Fruit fly (Drosophila melanogaster) whole organism, larva: ENCODE data around the gene Pcd.

Experiments used
- noc ChIP-seq: fragments of 200-800 bp; sonication (Bioruptor generic); optimal IDR thresholded peaks from 3 replicates; lab custom pipeline; 2019; ENCODE audit warnings: missing biosample characterization, mild to moderate bottlenecking, missing genetic modification characterization, moderate library complexity

The Pcd gene

DNA sequence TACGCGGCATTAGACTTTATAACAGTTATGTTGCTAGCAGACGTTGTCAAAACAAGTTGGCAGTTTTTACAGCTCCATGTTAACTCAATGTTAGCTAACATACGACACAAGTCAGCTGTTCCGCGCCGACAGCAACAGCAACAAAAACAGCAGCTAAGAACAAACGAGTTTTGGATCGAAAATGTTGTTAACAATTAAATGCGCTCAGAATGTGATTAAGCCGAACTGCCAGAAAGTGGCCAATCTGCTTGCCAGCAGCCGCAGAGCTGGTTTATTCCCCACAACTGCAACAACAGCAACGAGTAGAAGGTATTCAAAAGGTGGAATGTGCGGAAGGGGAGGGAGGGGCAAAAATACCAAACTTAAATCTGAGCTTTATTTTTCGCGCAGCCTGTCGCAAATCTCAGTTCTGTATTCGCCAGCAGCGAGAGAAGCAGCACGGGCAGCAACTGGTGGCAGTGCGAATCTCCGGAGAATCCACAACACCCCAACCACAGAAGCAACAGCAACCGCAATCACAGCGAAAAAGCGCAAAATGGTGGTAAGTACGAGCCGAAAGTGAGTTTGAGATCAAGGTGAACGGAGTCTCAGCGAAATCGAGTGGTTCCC, at the start of gene Pcd:
TSS of gene Pcd (plus strand) at position 116 of the 609 bp plus-strand sequence.
- TF ChIP-seq noc (tag; lab: Kevin White, UChicago), result no peak

DNA sequence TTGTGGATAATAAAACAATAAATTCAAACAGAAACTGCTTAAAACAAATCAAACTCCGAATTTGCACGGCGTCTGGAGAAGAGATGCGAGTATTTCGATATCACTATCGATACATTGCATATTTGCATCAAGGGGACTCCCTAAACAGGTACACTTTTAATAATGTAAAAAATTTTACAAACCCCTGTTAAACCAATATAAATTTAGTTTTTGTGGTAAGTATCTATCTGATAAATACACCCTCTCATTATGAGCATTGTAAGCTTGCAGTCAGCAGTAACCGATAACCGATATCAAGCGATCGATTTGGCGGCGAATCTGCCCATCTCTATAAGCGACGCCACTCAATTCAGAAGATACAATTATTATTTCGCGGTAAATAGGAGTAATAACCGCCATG, 47.6 kb upstream of the Pcd start, which contains the start of the genes Bub3 and Cap-D2:
TSS of gene Bub3 (minus strand) at position 89 of the 400 bp plus-strand sequence.
TSS of gene Cap-D2 (plus strand) at position 319 of the 400 bp plus-strand sequence.
- peak; percentile 10 for TF ChIP-seq noc (tag; lab: Kevin White, UChicago)

DNA sequence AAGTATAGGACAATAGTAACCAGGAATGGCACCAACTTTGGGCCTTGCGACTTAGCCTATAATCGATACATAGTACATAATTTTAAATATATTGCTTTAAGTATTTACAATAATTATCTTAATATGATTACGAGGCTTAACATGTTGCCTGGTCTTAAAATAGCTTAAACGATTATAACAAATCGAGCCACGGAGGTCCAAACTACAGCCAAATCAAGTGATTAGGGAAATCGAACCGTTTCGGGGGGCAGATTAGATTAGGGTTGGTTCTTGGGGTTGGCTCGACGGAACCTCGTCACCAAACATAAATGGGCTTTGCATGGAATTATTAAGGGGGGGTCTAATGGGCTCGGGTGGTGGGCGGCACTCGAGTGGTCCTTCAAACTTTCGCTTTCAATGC, 41.7 kb upstream of the Pcd start:
- TF ChIP-seq noc (tag; lab: Kevin White, UChicago), result no peak

DNA sequence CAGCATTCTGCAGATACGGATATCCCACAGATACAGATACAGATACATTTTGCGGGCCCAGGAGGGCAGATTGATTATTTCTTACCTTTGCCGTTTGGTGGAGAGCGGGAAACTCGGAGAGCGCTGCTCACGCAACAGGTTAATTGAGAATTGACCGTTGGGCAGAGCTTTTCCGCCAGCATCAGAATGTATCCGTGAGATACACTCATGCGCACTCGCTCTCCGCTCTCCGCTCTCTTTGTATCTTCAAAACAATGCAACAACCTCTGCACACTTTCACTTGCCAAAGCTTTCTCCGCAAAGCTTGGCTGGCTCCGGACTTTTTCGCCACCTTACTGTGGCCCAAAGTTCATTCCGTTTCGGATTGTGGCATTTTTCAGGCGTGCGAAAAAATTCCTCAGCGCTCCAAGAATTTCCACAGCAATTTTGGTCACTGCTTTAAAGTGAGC, 40.8 kb upstream of the Pcd start, which contains the start of the genes CG7582 and Gycalpha99B:
TSS of gene CG7582 (minus strand) at position 127 of the 449 bp plus-strand sequence.
TSS of gene Gycalpha99B (plus strand) at position 352 of the 449 bp plus-strand sequence.
- no peak for TF ChIP-seq noc (tag; lab: Kevin White, UChicago)

DNA sequence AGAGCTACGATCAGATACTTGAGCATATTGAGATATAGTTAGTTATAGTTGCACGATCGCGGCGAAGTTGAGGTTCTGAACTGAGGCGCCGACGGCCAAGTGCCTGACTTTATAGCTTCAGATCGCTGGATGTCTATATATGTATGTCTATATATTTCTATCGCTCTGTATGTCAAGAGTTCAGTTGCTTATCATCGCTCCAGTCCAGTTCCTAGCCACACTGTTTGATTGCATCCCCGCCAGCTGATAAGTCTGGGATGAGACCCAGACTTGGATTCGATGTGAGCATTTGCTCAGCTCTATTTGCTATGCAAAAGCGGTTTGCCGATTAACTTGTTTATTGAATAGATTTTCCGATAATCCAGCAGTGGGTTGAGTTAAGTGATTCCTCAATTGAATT, 36.3 kb upstream of the Pcd start:
- TF ChIP-seq noc (tag; lab: Kevin White, UChicago), result no peak

DNA sequence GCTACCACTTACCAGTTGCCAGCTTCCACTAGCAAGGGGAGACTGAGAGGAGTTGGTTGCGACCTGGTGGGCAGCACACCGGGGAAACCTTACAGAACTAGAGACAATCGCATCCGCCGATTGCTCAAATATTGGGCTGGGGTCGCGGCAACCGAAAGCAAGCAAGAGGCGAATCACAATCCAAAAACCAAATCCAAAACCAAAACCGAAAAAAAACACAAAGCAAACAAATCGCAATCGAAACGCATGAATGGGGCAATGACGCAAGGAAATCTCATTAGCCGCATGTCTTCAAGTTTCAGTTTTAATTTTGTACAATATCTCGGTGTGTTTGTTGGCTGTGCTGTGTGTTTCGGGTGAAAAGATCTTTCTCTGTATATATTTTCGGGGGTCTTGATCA, 33.8 kb upstream of the Pcd start, which contains the start of gene Obp99c:
TSS of gene Obp99c (minus strand) at position 101 of the 400 bp plus-strand sequence.
- no peak for TF ChIP-seq noc (tag; lab: Kevin White, UChicago)

DNA sequence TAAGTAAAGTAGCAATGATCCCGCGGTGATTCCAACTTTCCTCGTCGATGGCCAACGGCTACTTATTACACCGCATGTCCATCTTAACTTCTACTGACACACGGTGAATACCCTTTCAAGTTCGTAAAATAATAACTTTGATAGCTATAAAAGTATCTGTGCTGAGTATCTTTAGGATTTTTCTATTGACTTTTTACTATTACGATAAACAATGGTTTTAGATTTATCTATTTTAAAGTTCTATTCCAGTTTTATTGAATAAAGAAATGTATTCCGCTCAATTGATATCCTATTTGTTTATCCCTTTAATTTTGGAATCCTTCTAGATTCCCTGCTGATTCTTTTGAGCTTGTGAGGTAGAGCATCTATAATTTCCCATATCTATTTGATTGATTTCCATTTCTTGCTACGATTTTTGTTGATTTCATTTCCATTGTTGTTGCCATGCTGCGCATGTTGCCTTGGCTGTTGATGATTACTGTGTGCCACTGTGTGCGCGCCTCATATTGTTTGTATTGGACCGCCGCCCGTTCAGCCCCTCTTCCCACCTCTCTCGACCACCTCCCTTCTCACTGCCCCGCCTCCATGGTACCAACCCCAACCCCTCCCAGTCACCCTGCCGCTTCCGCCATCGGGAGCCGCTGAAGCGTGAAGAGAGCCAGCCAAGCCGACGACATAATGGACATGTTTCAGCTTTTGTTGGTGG, 33.0 kb upstream of the Pcd start:
- TF ChIP-seq noc (tag; lab: Kevin White, UChicago), result no peak

DNA sequence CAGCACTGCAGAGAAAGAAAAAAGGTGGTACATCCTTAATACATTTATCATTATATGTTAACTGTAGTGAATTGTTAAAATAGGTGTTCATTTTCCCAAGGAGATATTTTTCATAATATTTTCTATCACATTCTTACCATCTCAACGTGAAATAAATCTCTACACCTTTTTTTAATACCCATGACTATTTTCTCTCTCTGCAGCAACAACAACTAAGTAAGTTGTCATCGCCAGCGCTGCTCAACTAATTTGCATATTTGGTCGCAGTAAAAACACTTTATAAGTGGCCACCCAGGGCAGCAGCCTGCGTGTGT, 32.5 kb upstream of the Pcd start:
- no peak for TF ChIP-seq noc (tag; lab: Kevin White, UChicago)

DNA sequence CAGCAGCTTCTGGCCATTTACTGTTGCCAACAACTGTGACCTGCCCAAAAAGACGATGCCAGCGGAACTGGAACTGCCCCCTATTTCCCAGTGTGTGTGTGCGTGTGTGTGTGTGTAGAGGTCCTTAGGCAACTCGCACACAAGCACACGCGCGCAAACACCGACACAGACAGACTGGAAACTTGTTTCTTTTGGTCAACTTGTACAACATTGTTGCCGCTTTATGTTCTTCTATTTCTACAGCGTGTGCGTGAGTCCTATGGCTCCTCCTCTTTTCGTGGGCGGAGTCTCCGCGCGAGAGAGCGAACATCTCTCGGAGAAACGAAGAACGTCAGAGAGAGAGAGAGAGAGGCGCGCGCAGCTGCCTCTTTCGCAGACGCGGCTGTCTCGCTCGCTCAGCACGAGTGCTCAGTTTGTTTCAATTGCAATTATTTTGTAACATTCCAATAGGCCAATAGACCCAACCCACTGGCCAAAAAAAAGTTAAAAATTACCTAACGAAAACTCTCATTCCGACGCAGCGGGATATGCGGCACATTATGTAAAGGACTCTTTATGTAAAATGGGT, 31.9 kb upstream of the Pcd start:
- no peak for TF ChIP-seq noc (tag; lab: Kevin White, UChicago)

DNA sequence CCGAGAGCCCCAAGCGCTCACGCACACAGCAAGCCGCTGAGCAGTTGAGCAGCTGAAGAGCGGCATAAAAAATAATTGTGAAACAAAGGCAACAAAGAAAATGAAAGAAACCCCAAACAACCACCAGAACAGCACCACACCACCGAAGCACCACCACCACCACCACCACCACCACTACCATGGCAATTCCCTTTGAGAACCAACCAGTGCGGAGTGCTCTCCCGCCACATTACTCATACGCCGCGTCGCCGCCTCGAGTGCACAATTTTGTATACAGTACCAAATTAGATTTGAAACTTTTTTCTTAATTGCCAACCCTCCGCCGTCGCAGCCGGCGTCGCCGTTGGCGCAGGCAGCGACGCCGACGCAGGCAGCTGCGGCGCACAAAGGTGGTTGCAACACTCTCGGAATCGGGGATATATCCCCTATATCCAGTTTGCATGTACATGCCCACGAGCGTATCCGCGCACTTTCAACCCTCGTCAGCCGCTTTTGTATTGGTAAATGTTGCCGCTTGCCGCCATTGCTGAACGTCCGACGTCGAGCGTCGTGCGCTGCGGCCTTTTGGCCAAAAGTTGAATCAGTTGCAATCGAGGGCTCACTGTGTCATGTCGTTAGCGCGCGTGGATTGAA, 30.8 kb upstream of the Pcd start, which contains the start of gene dmrt99B:
TSS of gene dmrt99B (plus strand) at position 583 of the 633 bp plus-strand sequence.
- TF ChIP-seq noc (tag; lab: Kevin White, UChicago), result no peak

DNA sequence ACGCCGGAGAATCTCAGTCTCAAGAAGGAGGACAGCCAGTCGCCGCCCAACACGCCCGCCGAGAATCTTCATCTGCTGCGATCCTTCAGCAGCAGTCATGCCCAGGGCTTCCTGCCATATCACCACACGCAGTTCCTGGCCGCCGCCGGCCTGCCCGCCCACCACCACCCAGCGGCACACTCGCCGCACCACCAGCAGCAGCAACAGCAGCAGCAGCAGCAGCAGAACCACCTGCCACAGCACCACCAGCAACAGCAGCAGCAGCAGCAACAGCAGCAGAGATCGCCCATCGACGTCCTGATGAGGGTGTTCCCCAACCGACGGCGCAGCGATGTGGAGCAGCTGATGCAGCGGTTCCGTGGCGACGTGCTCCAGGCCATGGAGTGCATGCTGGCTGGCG, 27.2 kb upstream of the Pcd start:
- TF ChIP-seq noc (tag; lab: Kevin White, UChicago), result no peak

DNA sequence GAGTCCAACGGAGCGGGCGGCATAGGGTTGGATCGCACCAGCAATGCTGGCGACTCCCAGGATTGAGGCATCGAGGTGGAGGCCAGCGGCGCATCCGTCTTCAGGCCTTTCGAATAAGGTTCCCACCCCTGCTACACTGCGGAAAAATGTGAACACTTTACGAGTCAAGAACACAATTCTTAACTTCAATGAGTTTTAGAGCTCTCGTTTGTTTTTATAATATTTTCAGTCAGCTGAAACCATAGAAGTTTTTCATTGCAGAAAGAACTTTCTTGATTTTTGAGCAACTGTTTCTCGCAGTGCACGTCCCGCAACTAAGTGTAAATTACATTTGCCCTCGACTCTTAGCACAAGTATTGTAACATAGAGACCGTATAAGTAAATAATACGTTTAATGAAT, 26.6 kb upstream of the Pcd start:
- no peak for TF ChIP-seq noc (tag; lab: Kevin White, UChicago)

DNA sequence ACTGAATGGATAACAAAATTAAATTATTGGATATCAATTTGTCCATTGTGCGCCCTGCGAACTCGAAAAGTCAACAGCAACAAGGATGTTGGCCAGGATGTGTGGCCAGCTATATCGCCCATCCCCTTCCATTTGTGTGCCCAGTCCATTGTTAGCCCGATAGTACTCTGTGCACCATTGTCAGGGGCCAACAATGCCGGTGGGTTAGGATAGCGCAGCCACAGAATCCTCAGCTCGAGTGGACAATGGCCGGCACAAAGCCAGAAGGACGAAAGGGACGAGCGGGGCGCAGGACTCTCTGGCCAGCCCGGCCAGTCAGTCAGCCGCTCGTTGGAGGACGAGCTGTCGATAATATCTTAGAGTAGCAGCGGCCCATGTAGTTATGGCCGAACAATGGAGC, 25.1 kb upstream of the Pcd start:
- TF ChIP-seq noc (tag; lab: Kevin White, UChicago), result no peak

DNA sequence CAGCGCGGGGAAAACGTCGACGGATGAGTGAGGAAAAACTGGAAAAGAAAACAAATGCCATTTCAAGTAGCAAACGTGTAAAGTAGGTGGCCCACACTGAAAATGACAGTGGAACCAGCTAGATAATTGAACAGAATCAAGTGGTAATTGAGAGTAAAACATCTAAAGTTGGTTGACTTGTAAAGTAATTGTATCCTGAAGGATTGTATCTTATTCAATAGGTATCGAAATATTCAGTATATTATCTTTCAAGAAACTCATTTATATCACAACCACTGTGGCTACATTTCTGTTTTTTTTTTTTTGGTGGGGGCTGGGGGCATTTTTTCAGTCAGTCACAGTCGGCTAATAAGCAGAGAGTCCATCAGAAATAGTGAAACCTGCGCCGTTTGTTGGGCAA, 23.7 kb upstream of the Pcd start:
- TF ChIP-seq noc (tag; lab: Kevin White, UChicago), result no peak

DNA sequence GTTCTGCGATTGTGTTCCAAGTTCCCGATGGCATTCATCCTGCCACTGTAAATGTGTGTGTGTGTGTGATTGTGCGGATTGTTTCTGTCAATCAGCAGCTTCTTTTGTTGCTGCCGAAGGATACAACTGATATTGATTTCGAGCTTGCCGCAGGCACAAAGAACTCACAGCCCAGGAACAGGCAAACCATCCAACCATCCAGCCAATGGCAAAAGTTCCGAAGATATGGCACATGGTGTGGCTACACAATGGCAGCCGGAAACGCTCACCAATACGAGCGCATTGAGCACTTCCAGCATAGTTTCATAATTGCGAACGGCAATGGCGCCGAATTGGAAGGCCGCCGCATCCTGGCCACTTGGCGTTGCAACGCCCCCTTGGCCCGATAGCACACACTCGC, 21.2 kb upstream of the Pcd start:
- no peak for TF ChIP-seq noc (tag; lab: Kevin White, UChicago)

DNA sequence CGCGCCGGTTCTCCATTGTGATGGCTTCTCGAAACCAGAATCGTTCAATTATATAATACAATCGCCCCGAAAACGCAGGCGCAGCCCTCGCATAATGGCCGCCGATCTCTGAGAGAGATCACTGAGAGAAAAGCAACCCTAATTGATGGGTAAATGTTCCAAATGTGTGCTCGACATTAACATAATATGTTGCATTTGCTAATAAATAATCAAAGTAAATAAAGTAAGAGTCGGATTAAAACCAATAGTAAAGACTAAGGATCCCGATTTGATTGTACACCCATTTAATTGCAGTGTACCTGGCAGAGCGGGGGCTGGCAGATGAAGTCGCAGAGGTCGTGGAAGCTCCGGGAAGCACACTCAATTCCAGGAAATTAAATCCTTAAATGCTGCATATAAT, 18.4 kb upstream of the Pcd start:
- TF ChIP-seq noc (tag; lab: Kevin White, UChicago), result no peak
